Fruit fly (Drosophila melanogaster): ENCODE results near the gene PNUTS.

DNA sequence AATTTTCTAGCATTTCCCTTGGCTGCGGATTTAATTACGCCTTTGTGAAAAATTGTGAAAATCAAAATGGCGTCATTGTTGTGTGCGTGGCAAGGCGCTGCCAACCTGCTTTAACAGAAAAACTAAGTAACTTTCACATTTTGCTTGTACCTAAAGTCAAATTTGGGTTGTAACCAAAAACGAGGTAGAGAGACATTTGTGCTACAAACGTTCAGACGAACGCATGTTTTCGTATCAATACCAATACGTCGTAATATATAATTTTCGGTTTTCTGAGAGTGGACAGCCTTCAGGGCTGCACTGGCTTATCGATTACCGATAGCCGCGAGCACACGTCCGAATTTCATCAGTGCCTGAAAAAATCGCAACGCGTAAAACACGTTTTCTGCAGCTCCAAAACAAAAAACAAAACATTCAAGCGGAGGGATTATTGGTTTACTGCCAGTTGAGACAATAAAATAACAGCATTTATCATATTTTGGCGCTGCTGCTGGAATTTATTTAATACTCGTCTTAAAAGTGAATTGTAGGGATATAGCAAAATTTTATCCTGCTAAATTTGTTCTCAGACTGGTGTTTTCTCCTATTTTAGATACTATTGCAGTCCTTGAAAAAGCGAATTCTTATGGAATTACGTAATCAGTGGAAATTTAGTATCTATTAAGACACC, 619 bp downstream of the PNUTS start:
- peak; percentile 57 for TF ChIP-seq toe (GFP tag; optimal IDR thresholded peaks at IDR 0.05)
- TF ChIP-seq Clk (GFP tag; optimal IDR thresholded peaks at IDR 0.05), result peak; percentile 38
- peak; percentile 52 for TF ChIP-seq CG7101 (tag; optimal IDR thresholded peaks at IDR 0.05)
- peak; percentile 77 for TF ChIP-seq Hr96 (GFP tag; optimal IDR thresholded peaks at IDR 0.05)
- TF ChIP-seq CG7045 (GFP tag; optimal IDR thresholded peaks at IDR 0.05), result peak; percentile 65
- peak; percentile 50 for TF ChIP-seq Mnt (GFP tag; optimal IDR thresholded peaks at IDR 0.05)
- TF ChIP-seq tj (GFP tag; optimal IDR thresholded peaks at IDR 0.05), result peak; percentile 9
- TF ChIP-seq bab1 (GFP tag; optimal IDR thresholded peaks at IDR 0.05), result peak; percentile 29
- no peak for TF ChIP-seq kay (GFP tag; ENCODE audit: borderline replicate concordance)
- TF ChIP-seq Crg-1 (GFP tag; optimal IDR thresholded peaks at IDR 0.05), result no peak
- TF ChIP-seq CG12768 (GFP tag; optimal IDR thresholded peaks at IDR 0.05), result peak; percentile 46
- TF ChIP-seq ovo (GFP tag; optimal IDR thresholded peaks at IDR 0.05), result no peak
